Worm (Caenorhabditis elegans) whole organism, early embryonic: ENCODE data around the gene C25F9.5.

Experiments
- B0310.2 ChIP-seq: sonication (generic microtip); optimal IDR thresholded peaks from 2 replicates; lab custom pipeline; 2016; ENCODE audit warnings: mild to moderate bottlenecking, missing genetic modification characterization, missing compliant biosample characterization
- F13C5.2 ChIP-seq: sonication (generic microtip); optimal IDR thresholded peaks from 2 replicates; lab custom pipeline; 2017; ENCODE audit warnings: mild to moderate bottlenecking, missing genetic modification characterization, inconsistent platforms, missing compliant biosample characterization
- aly-1 ChIP-seq: sonication (generic microtip); optimal IDR thresholded peaks from 2 replicates; lab custom pipeline; 2016; ENCODE audit warnings: missing genetic modification characterization, missing compliant biosample characterization
- ama-1 ChIP-seq: fragments of 150-350 bp; optimal IDR thresholded peaks from 2 replicates; lab custom pipeline; 2014
- ceh-13 ChIP-seq: fragments of 200-800 bp; sonication (Bioruptor generic); optimal IDR thresholded peaks from 2 replicates; lab custom pipeline; 2018; ENCODE audit warnings: mild to moderate bottlenecking, missing genetic modification characterization, missing compliant biosample characterization
- ceh-36 ChIP-seq: sonication (generic microtip); optimal IDR thresholded peaks from 2 replicates; lab custom pipeline; 2016; ENCODE audit warnings: missing genetic modification characterization, inconsistent platforms, missing compliant biosample characterization
- ets-7 ChIP-seq: sonication (generic microtip); optimal IDR thresholded peaks from 2 replicates; lab custom pipeline; 2016; ENCODE audit warnings: missing genotype, missing genetic modification characterization, missing compliant biosample characterization
- flt-1 ChIP-seq: fragments of 200-800 bp; sonication (Bioruptor generic); IDR thresholded peaks from 2 replicates; pipeline ENCODE4 v1.3.6; 2022; ENCODE audit warnings: missing genetic modification characterization, missing compliant biosample characterization
- hmbx-1 ChIP-seq: sonication (generic microtip); optimal IDR thresholded peaks from 2 replicates; lab custom pipeline; 2016; ENCODE audit warnings: mild to moderate bottlenecking, missing genetic modification characterization, missing compliant biosample characterization
- hmg-4 ChIP-seq: fragments of 200-800 bp; sonication (Bioruptor generic); optimal IDR thresholded peaks from 2 replicates; lab custom pipeline; 2018; ENCODE audit warnings: mild to moderate bottlenecking, missing genetic modification characterization, missing compliant biosample characterization
- hnd-1 ChIP-seq: sonication (generic microtip); optimal IDR thresholded peaks from 2 replicates; lab custom pipeline; 2016; ENCODE audit warnings: missing genetic modification characterization, missing compliant biosample characterization
- pes-1 ChIP-seq: fragments of 200-800 bp; sonication (Bioruptor generic); IDR thresholded peaks from 2 replicates; pipeline ENCODE4 v1.3.6; 2022; ENCODE audit warnings: missing genetic modification reagents, missing genetic modification characterization, missing compliant biosample characterization
- scrt-1 ChIP-seq: fragments of 200-800 bp; sonication (Bioruptor generic); IDR thresholded peaks from 2 replicates; pipeline ENCODE4 v1.3.6; 2022; ENCODE audit warnings: missing genetic modification characterization, missing compliant biosample characterization
- sea-1 ChIP-seq: fragments of 200-800 bp; sonication (Bioruptor generic); conservative IDR thresholded peaks from 2 replicates; pipeline ENCODE4 v1.3.6; 2022; ENCODE audit warnings: missing genetic modification characterization, missing compliant biosample characterization
- tbx-11 ChIP-seq: fragments of 200-800 bp; sonication (Bioruptor generic); IDR thresholded peaks from 2 replicates; pipeline ENCODE4 v1.3.6; 2022; ENCODE audit warnings: missing genetic modification characterization, missing compliant biosample characterization
- tbx-37 ChIP-seq: fragments of 200-800 bp; sonication (Bioruptor generic); conservative IDR thresholded peaks from 2 replicates; pipeline ENCODE4 v1.3.6; 2022; ENCODE audit warnings: missing genetic modification reagents, missing genetic modification characterization, missing compliant biosample characterization
- tra-4 ChIP-seq: sonication (generic microtip); optimal IDR thresholded peaks from 2 replicates; lab custom pipeline; 2017; ENCODE audit warnings: missing genetic modification characterization, missing compliant biosample characterization

Gene C25F9.5

DNA sequence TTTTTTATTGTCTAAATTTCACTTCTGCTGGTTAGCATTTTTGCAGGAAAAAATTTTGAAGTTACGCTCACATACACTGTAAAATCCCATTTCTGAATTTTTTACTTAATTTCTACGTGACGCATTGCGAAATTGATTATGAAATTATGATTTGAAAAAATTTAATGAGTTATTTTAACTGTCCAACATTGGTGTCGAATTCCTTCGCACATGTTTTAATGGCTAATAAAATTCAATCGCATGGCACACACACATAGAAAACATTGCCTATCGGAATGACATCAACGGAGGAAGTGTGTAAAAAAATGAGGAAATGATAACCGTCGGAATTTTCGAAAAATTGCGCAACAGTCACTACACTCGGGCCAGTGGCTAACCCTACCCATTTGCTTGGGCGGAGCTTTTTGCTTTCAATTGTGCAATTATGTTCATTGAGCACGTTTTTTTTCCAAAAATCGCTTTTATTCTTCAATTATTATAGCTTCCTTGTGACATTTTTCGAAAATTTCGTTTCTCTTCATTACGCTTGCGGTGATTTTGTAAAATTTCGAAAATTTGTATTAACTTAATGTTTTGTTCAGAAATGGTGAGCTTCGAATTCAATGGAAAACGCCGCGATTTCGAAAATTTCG lies 23.3 kb upstream of the C25F9.5 start, which contains the start of gene C25F9.16:
TSS of gene C25F9.16 (plus strand) at position 582 of the 632 bp plus-strand sequence.
- no peak for TF ChIP-seq ceh-36
- no peak for TF ChIP-seq hnd-1 (tag; lab: Kevin White, UChicago)
- TF ChIP-seq hmg-4 (GFP tag; lab: Kevin White, UChicago) = no peak
- no peak for TF ChIP-seq tbx-37 (GFP tag; lab: Robert Waterston, UW)
- TF ChIP-seq ets-7 (tag; lab: Kevin White, UChicago) = no peak
- TF ChIP-seq scrt-1 (GFP tag; lab: Robert Waterston, UW) = no peak
- no peak for TF ChIP-seq tbx-11 (GFP tag; lab: Robert Waterston, UW)
- no peak for TF ChIP-seq F13C5.2 (tag; lab: Kevin White, UChicago)
- TF ChIP-seq ceh-13 (GFP tag; lab: Kevin White, UChicago) = no peak
- TF ChIP-seq flt-1 = no peak
- no peak for TF ChIP-seq pes-1 (GFP tag; lab: Robert Waterston, UW)

- TF ChIP-seq tbx-11 (GFP tag; lab: Robert Waterston, UW) (no peak), pes-1 (GFP tag; lab: Robert Waterston, UW) (no peak), ceh-13 (GFP tag; lab: Kevin White, UChicago) (no peak), hnd-1 (tag; lab: Kevin White, UChicago) (no peak), tra-4 (tag; lab: Kevin White, UChicago) (no peak), B0310.2 (tag; lab: Kevin White, UChicago) (no peak), ama-1 (lab: Kevin White, UChicago) (no peak), sea-1 (no peak)
Observed at ce11 chrV:19432972-19433371, 22.3 kb upstream of the C25F9.5 start, which contains the start of gene C25F9.11. TSS of gene C25F9.11 (minus strand) at chrV:19433072.

DNA sequence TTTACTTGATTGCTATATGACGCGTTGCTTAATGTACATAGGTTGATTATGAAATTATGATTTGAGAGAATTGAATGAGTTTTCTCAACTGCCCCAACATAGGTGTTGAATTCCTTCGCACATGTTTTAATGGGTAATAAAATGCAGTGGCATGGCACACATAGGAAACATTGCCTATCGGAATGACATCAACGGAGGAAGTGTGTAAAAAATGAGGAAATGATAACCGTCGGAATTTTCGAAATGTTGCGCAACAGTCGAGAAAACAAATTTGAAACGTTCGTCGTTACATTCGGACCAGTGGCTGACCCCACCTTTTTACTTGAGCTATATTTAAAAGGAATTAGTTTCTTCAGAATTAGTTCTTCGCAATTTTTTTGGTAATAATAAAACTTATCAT lies 21.4 kb upstream of the C25F9.5 start:
- TF ChIP-seq aly-1 (tag; lab: Kevin White, UChicago) = no peak
- no peak for TF ChIP-seq tra-4 (tag; lab: Kevin White, UChicago)
- no peak for TF ChIP-seq ceh-13 (GFP tag; lab: Kevin White, UChicago)
- no peak for TF ChIP-seq hmg-4 (GFP tag; lab: Kevin White, UChicago)
- no peak for TF ChIP-seq F13C5.2 (tag; lab: Kevin White, UChicago)
- TF ChIP-seq flt-1 = no peak

- TF ChIP-seq B0310.2 (tag; lab: Kevin White, UChicago) = no peak
- no peak for TF ChIP-seq sea-1
- no peak for TF ChIP-seq ama-1 (lab: Kevin White, UChicago)
- no peak for TF ChIP-seq ceh-36
- TF ChIP-seq ceh-13 (GFP tag; lab: Kevin White, UChicago) = no peak
- no peak for TF ChIP-seq ets-7 (tag; lab: Kevin White, UChicago)
- no peak for TF ChIP-seq hnd-1 (tag; lab: Kevin White, UChicago)
- TF ChIP-seq scrt-1 (GFP tag; lab: Robert Waterston, UW) = no peak
- TF ChIP-seq hmbx-1 (tag; lab: Kevin White, UChicago) = no peak
- TF ChIP-seq flt-1 = no peak
- TF ChIP-seq tra-4 (tag; lab: Kevin White, UChicago) = no peak
- no peak for TF ChIP-seq hmg-4 (GFP tag; lab: Kevin White, UChicago)
Observed at ce11 chrV:19431036-19431435, 20.4 kb upstream of the C25F9.5 start, which contains the start of gene srw-85. TSS of gene srw-85 (minus strand) at chrV:19431136.

DNA sequence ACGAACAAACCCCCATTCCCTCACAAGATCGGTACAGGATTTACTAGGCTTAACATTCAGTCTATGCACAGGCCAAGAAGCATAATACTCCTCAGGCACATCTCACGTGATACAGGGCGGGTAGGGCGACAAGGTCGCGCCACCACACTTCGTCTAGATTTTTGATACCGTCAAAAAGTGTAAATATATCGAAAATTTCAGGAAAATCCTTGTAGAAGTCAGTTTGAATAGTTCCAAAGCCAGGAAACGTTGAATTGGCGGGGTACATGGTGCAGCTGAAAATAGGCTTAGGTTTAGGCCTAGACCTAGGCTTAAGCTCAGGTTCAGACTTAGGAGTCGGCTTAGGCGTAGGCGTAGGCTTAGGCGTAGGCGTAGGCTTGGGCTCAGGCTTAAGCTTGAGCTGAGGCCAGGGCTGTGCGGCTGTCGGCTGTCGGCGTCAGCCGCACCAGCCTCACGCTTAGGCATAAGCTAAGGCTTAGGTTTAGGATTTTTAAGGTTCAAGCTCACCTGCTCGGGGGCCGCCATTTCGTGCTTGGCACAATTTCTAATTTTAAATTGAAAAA lies 19.8 kb upstream of the C25F9.5 start:
- no peak for TF ChIP-seq flt-1
- no peak for TF ChIP-seq hnd-1 (tag; lab: Kevin White, UChicago)
- peak; percentile 26 for TF ChIP-seq hmg-4 (GFP tag; lab: Kevin White, UChicago)
- no peak for TF ChIP-seq tbx-11 (GFP tag; lab: Robert Waterston, UW)
- TF ChIP-seq tra-4 (tag; lab: Kevin White, UChicago) = no peak
- TF ChIP-seq F13C5.2 (tag; lab: Kevin White, UChicago) = no peak
- no peak for TF ChIP-seq ama-1 (lab: Kevin White, UChicago)
- no peak for TF ChIP-seq ceh-13 (GFP tag; lab: Kevin White, UChicago)
- no peak for TF ChIP-seq tbx-37 (GFP tag; lab: Robert Waterston, UW)
- TF ChIP-seq ceh-36 = peak; percentile 50
- TF ChIP-seq hmbx-1 (tag; lab: Kevin White, UChicago) = no peak
- no peak for TF ChIP-seq aly-1 (tag; lab: Kevin White, UChicago)
- TF ChIP-seq B0310.2 (tag; lab: Kevin White, UChicago) = no peak
- TF ChIP-seq sea-1 = no peak

ce11 chrV:19429605-19430004 lies 18.9 kb upstream of the C25F9.5 start:
- no peak for TF ChIP-seq hmg-4 (GFP tag; lab: Kevin White, UChicago)
- TF ChIP-seq scrt-1 (GFP tag; lab: Robert Waterston, UW) = no peak
- TF ChIP-seq tbx-37 (GFP tag; lab: Robert Waterston, UW) = no peak
- TF ChIP-seq ceh-36 = no peak
- TF ChIP-seq F13C5.2 (tag; lab: Kevin White, UChicago) = no peak
- no peak for TF ChIP-seq ama-1 (lab: Kevin White, UChicago)
- TF ChIP-seq ceh-13 (GFP tag; lab: Kevin White, UChicago) = no peak
- TF ChIP-seq hnd-1 (tag; lab: Kevin White, UChicago) = no peak
- no peak for TF ChIP-seq aly-1 (tag; lab: Kevin White, UChicago)
- TF ChIP-seq sea-1 = no peak
- no peak for TF ChIP-seq B0310.2 (tag; lab: Kevin White, UChicago)
- TF ChIP-seq tbx-11 (GFP tag; lab: Robert Waterston, UW) = no peak
- TF ChIP-seq ets-7 (tag; lab: Kevin White, UChicago) = no peak
- TF ChIP-seq flt-1 = no peak
- TF ChIP-seq pes-1 (GFP tag; lab: Robert Waterston, UW) = no peak
- no peak for TF ChIP-seq hmbx-1 (tag; lab: Kevin White, UChicago)
- no peak for TF ChIP-seq tra-4 (tag; lab: Kevin White, UChicago)

DNA sequence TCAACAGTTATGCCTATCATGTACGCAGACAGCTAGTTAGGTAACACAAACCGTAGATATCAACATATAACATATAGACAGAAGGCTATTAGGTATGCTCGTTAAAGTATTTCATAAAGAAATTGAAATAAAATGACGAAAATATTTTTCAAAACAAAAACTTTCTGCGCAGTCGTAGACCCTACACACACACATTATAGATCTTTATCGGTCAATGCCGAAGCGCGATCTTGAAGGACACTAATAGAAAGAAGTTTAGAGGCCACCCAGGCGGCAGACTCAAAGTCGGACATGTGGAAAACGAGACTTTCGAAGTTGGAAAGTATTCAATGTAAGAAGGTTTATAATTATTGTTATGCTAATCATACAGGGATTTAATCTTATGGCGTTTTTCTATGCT lies 18.3 kb upstream of the C25F9.5 start:
- no peak for TF ChIP-seq aly-1 (tag; lab: Kevin White, UChicago)
- TF ChIP-seq B0310.2 (tag; lab: Kevin White, UChicago) = no peak
- no peak for TF ChIP-seq pes-1 (GFP tag; lab: Robert Waterston, UW)
- no peak for TF ChIP-seq ceh-36
- TF ChIP-seq hnd-1 (tag; lab: Kevin White, UChicago) = no peak
- TF ChIP-seq flt-1 = no peak
- TF ChIP-seq ets-7 (tag; lab: Kevin White, UChicago) = no peak
- no peak for TF ChIP-seq hmg-4 (GFP tag; lab: Kevin White, UChicago)
- no peak for TF ChIP-seq tbx-11 (GFP tag; lab: Robert Waterston, UW)
- TF ChIP-seq sea-1 = no peak
- no peak for TF ChIP-seq tra-4 (tag; lab: Kevin White, UChicago)
- TF ChIP-seq scrt-1 (GFP tag; lab: Robert Waterston, UW) = no peak
- TF ChIP-seq ama-1 (lab: Kevin White, UChicago) = no peak
- TF ChIP-seq tbx-37 (GFP tag; lab: Robert Waterston, UW) = no peak
- no peak for TF ChIP-seq ceh-13 (GFP tag; lab: Kevin White, UChicago)
- no peak for TF ChIP-seq F13C5.2 (tag; lab: Kevin White, UChicago)
- TF ChIP-seq hmbx-1 (tag; lab: Kevin White, UChicago) = no peak
